Worm (Caenorhabditis elegans) whole organism, L1 larva: ENCODE results near the gene taf-12.

ENCODE experiments used
- elt-2 ChIP-seq: sonication (generic microtip); optimal IDR thresholded peaks from 2 replicates; lab custom pipeline; 2016; ENCODE audit warnings: missing genetic modification characterization, mild to moderate bottlenecking, inconsistent platforms, missing compliant biosample characterization, missing genetic modification reagents
- rnt-1 ChIP-seq: sonication (generic microtip); optimal IDR thresholded peaks from 2 replicates; lab custom pipeline; 2016; ENCODE audit warnings: mild to moderate bottlenecking, missing genetic modification characterization, moderate library complexity, missing compliant biosample characterization
- snpc-4 ChIP-seq: fragments of 150-350 bp; optimal IDR thresholded peaks from 2 replicates; lab custom pipeline; 2014; ENCODE audit warnings: missing biosample characterization, missing genetic modification characterization
- ztf-4 ChIP-seq: fragments of 150-350 bp; optimal IDR thresholded peaks from 2 replicates; lab custom pipeline; 2014; ENCODE audit warnings: missing biosample characterization, missing genetic modification characterization

- no peak for TF ChIP-seq snpc-4 (tag; lab: Kevin White, UChicago)
- no peak for TF ChIP-seq elt-2 (tag; lab: Kevin White, UChicago)
- no peak for TF ChIP-seq ztf-4 (tag; lab: Kevin White, UChicago)
- TF ChIP-seq rnt-1 (tag; lab: Kevin White, UChicago), result no peak
These were observed 45.0 kb downstream of the taf-12 start for ce11 chrIII:11824088-11824487.
